Worm (Caenorhabditis elegans): ENCODE measurements around the gene Y66H1A.8.

DNA sequence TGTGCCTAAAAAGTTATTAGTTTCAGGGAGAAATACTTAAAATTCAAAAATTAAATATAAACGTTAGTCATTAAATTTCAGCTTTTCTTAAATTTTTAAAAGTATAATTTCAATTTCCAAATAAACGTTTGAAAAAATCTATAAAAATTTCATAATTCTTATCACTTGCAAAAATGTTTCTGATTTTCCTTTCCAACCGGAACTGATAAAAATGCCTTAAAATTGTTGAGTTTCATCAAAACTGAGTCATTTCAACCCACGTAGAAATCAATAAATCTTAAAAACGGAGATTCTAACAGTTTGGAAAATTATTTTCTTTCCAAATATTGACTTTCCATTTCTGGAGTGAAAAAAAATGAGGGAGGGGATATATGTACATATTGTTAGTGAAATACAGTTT, 45.8 kb downstream of the Y66H1A.8 start:
- TF ChIP-seq klf-2 (GFP tag; conservative IDR thresholded peaks at IDR 0.05) (no peak), flt-1 (GFP tag; IDR thresholded peaks at IDR 0.05) (no peak)

Data from whole organism, midembryonic.